Worm (Caenorhabditis elegans) whole organism, young adult: ENCODE measurements around the gene unc-6.

Source experiments
- B0019.2 ChIP-seq: fragments of 200-800 bp; sonication (Bioruptor generic); conservative IDR thresholded peaks from 2 replicates; pipeline ENCODE4 v1.3.6; 2022; ENCODE audit warnings: missing genetic modification reagents, missing genetic modification characterization, missing compliant biosample characterization
- F22D6.2 ChIP-seq: sonication (generic microtip); optimal IDR thresholded peaks from 2 replicates; lab custom pipeline; 2016; ENCODE audit warnings: mild to moderate bottlenecking, missing genetic modification characterization, missing compliant biosample characterization
- F23B12.7 ChIP-seq: sonication (generic microtip); optimal IDR thresholded peaks from 2 replicates; lab custom pipeline; 2017; ENCODE audit warnings: missing genetic modification characterization, mild to moderate bottlenecking, missing compliant biosample characterization, antibody characterized with exemption, moderate library complexity; ENCODE audit not compliant: insufficient read depth
- F52B5.7 ChIP-seq: sonication (generic microtip); optimal IDR thresholded peaks from 2 replicates; lab custom pipeline; 2016; ENCODE audit warnings: mild to moderate bottlenecking, missing genetic modification characterization, missing compliant biosample characterization
- F55B11.4 ChIP-seq: sonication (generic microtip); optimal IDR thresholded peaks from 2 replicates; lab custom pipeline; 2016; ENCODE audit warnings: missing compliant biosample characterization, missing genetic modification characterization, borderline replicate concordance; ENCODE audit not compliant: insufficient read depth
- Y53G8AR.9 ChIP-seq: fragments of 200-800 bp; sonication (Bioruptor generic); conservative IDR thresholded peaks from 2 replicates; pipeline ENCODE4 v1.3.6; 2022; ENCODE audit warnings: missing genetic modification reagents, missing genetic modification characterization, missing compliant biosample characterization
- Y95B8A.8 ChIP-seq: fragments of 200-800 bp; sonication (Bioruptor generic); IDR thresholded peaks from 2 replicates; pipeline ENCODE4 v1.3.6; 2022; ENCODE audit warnings: missing genetic modification reagents, missing genetic modification characterization, missing compliant biosample characterization
- akir-1 ChIP-seq: fragments of 200-800 bp; sonication (Bioruptor generic); optimal IDR thresholded peaks from 2 replicates; lab custom pipeline; 2018; ENCODE audit warnings: mild to moderate bottlenecking, missing genetic modification characterization, moderate library complexity, missing compliant biosample characterization
- aptf-2 ChIP-seq: fragments of 200-800 bp; sonication (Bioruptor generic); conservative IDR thresholded peaks from 2 replicates; pipeline ENCODE4 v1.3.6; 2022; ENCODE audit warnings: missing genetic modification reagents, missing genetic modification characterization, missing compliant biosample characterization
- atf-7 ChIP-seq: sonication (generic microtip); optimal IDR thresholded peaks from 2 replicates; lab custom pipeline; 2017; ENCODE audit warnings: mild to moderate bottlenecking, missing genetic modification characterization, missing compliant biosample characterization
- ccch-3 ChIP-seq: fragments of 200-800 bp; sonication (Bioruptor generic); optimal IDR thresholded peaks from 2 replicates; lab custom pipeline; 2018; ENCODE audit warnings: mild to moderate bottlenecking, missing genetic modification characterization, missing compliant biosample characterization
- cebp-1 ChIP-seq, 2 experiments: fragments of 200-800 bp in 1 of 2; sonication (Bioruptor generic) in 1 of 2; sonication (generic microtip) in 1 of 2; IDR thresholded peaks in 1 of 2; optimal IDR thresholded peaks in 1 of 2; 2 replicates each; pipeline versions ENCODE4 v1.3.6 to Lab custom; 2017 to 2022; ENCODE audit warnings: missing compliant biosample characterization in 2 of 2, missing genetic modification characterization in 2 of 2, mild to moderate bottlenecking in 1 of 2, missing genetic modification reagents in 1 of 2, moderate library complexity in 1 of 2
- ceh-27 ChIP-seq: fragments of 200-800 bp; sonication (Bioruptor generic); optimal IDR thresholded peaks from 2 replicates; lab custom pipeline; 2018; ENCODE audit warnings: mild to moderate bottlenecking, missing genetic modification characterization, moderate library complexity, missing compliant biosample characterization
- ceh-58 ChIP-seq: fragments of 200-800 bp; sonication (Bioruptor generic); IDR thresholded peaks from 2 replicates; pipeline ENCODE4 v1.3.6; 2022; ENCODE audit warnings: missing genetic modification characterization, missing compliant biosample characterization
- ceh-79 ChIP-seq: sonication (generic microtip); optimal IDR thresholded peaks from 2 replicates; lab custom pipeline; 2017; ENCODE audit warnings: mild to moderate bottlenecking, missing genetic modification characterization, missing compliant biosample characterization
- die-1 ChIP-seq: sonication (generic microtip); optimal IDR thresholded peaks from 2 replicates; lab custom pipeline; 2016; ENCODE audit warnings: missing genotype, mild to moderate bottlenecking, missing genetic modification characterization, missing compliant biosample characterization
- egrh-3 ChIP-seq: fragments of 200-800 bp; sonication (Bioruptor generic); IDR thresholded peaks from 2 replicates; pipeline ENCODE4 v1.3.6; 2022; ENCODE audit warnings: missing genetic modification reagents, missing genetic modification characterization, missing compliant biosample characterization
- ets-4 ChIP-seq: fragments of 200-800 bp; sonication (Bioruptor generic); optimal IDR thresholded peaks from 2 replicates; lab custom pipeline; 2018; ENCODE audit warnings: mild to moderate bottlenecking, missing genetic modification characterization, missing compliant biosample characterization
- him-1 ChIP-seq: sonication (generic microtip); optimal IDR thresholded peaks from 2 replicates; lab custom pipeline; 2016; ENCODE audit warnings: missing genotype, missing genetic modification reagents, missing genetic modification characterization, missing compliant biosample characterization
- hmg-20 ChIP-seq: fragments of 200-800 bp; sonication (Bioruptor generic); IDR thresholded peaks from 2 replicates; pipeline ENCODE4 v1.3.6; 2022; ENCODE audit warnings: missing genetic modification reagents, missing genetic modification characterization, missing compliant biosample characterization
- let-526 ChIP-seq: fragments of 200-800 bp; sonication (Bioruptor generic); IDR thresholded peaks from 2 replicates; pipeline ENCODE4 v1.3.6; 2022; ENCODE audit warnings: missing genetic modification reagents, missing genetic modification characterization, missing compliant biosample characterization
- let-607 ChIP-seq, 2 experiments: fragments of 200-800 bp in 1 of 2; sonication (Bioruptor generic) in 1 of 2; sonication (generic microtip) in 1 of 2; optimal IDR thresholded peaks; 2 replicates each; lab custom pipeline; 2016 to 2018; ENCODE audit warnings: mild to moderate bottlenecking in 2 of 2, missing compliant biosample characterization in 2 of 2, missing genetic modification characterization in 2 of 2, moderate library complexity in 2 of 2, missing genotype in 1 of 2
- lin-54 ChIP-seq: fragments of 200-800 bp; sonication (Bioruptor generic); optimal IDR thresholded peaks from 2 replicates; lab custom pipeline; 2018; ENCODE audit warnings: mild to moderate bottlenecking, missing genetic modification characterization, missing compliant biosample characterization
- lsl-1 ChIP-seq: fragments of 200-800 bp; sonication (Bioruptor generic); optimal IDR thresholded peaks from 2 replicates; lab custom pipeline; 2018; ENCODE audit warnings: mild to moderate bottlenecking, missing genetic modification characterization, moderate library complexity, missing compliant biosample characterization
- mcd-1 ChIP-seq: fragments of 200-800 bp; sonication (Bioruptor generic); IDR thresholded peaks from 2 replicates; pipeline ENCODE4 v1.3.6; 2022; ENCODE audit warnings: missing genetic modification reagents, missing genetic modification characterization, missing compliant biosample characterization
- mel-28 ChIP-seq: sonication (generic microtip); optimal IDR thresholded peaks from 2 replicates; lab custom pipeline; 2016; ENCODE audit warnings: borderline replicate concordance, mild to moderate bottlenecking, missing genetic modification characterization, missing compliant biosample characterization
- mes-4 ChIP-seq: sonication (generic microtip); optimal IDR thresholded peaks from 2 replicates; lab custom pipeline; 2016; ENCODE audit warnings: missing genotype, missing genetic modification characterization, missing compliant biosample characterization
- nfyb-1 ChIP-seq: fragments of 200-800 bp; sonication (Bioruptor generic); IDR thresholded peaks from 2 replicates; pipeline ENCODE4 v1.3.6; 2022; ENCODE audit warnings: missing genetic modification reagents, missing genetic modification characterization, missing compliant biosample characterization
- nhr-120 ChIP-seq: fragments of 200-800 bp; sonication (Bioruptor generic); IDR thresholded peaks from 2 replicates; pipeline ENCODE4 v1.3.6; 2022; ENCODE audit warnings: missing genetic modification characterization, missing compliant biosample characterization
- nhr-80 ChIP-seq: sonication (generic microtip); optimal IDR thresholded peaks from 2 replicates; lab custom pipeline; 2016; ENCODE audit warnings: missing genetic modification characterization, missing compliant biosample characterization
- pbrm-1 ChIP-seq: fragments of 200-800 bp; sonication (Bioruptor generic); IDR thresholded peaks from 2 replicates; pipeline ENCODE4 v1.3.6; 2022; ENCODE audit warnings: missing genetic modification reagents, missing genetic modification characterization, missing compliant biosample characterization
- repo-1 ChIP-seq: sonication (generic microtip); optimal IDR thresholded peaks from 2 replicates; lab custom pipeline; 2017; ENCODE audit warnings: mild to moderate bottlenecking, missing genetic modification characterization, missing compliant biosample characterization
- somi-1 ChIP-seq: fragments of 200-800 bp; sonication (Bioruptor generic); optimal IDR thresholded peaks from 2 replicates; lab custom pipeline; 2018; ENCODE audit warnings: mild to moderate bottlenecking, missing genetic modification characterization, missing compliant biosample characterization
- tbx-9 ChIP-seq: sonication (generic microtip); optimal IDR thresholded peaks from 2 replicates; lab custom pipeline; 2016; ENCODE audit warnings: borderline replicate concordance, missing genetic modification characterization, inconsistent platforms, missing compliant biosample characterization
- tlf-1 ChIP-seq: fragments of 200-800 bp; sonication (Bioruptor generic); optimal IDR thresholded peaks from 2 replicates; lab custom pipeline; 2018; ENCODE audit warnings: mild to moderate bottlenecking, missing genetic modification characterization, missing compliant biosample characterization
- xnd-1 ChIP-seq: sonication (generic microtip); optimal IDR thresholded peaks from 2 replicates; lab custom pipeline; 2016; ENCODE audit warnings: missing genotype, missing genetic modification reagents, missing genetic modification characterization, missing compliant biosample characterization
- zim-3 ChIP-seq: sonication (generic microtip); optimal IDR thresholded peaks from 2 replicates; lab custom pipeline; 2017; ENCODE audit warnings: mild to moderate bottlenecking, missing genetic modification characterization, moderate library complexity, missing compliant biosample characterization
- ztf-3 ChIP-seq: fragments of 200-800 bp; sonication (Bioruptor generic); optimal IDR thresholded peaks from 2 replicates; lab custom pipeline; 2018; ENCODE audit warnings: mild to moderate bottlenecking, missing genetic modification characterization, missing compliant biosample characterization

unc-6 gene

DNA sequence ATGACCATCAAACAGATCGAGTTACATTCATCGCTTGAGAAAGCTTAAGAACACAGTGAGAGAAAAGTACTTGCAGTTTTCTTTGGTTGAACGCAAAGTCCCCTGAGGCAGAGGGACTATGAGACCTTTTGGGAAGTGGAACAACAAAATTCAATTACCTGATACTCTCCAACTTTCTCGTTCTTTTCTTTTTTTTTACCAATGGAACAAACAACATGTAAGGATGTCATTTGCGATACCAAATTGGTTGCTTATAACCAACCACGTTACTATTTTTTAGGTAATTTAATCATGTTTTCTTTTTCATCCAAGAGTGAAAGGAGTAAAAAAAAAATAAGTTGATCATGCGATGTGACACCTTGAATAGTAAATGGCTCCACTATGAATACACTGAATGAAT, 32.7 kb upstream of the unc-6 start:
- TF ChIP-seq mes-4 (tag; lab: Kevin White, UChicago), result no peak
- TF ChIP-seq F22D6.2 (tag; lab: Kevin White, UChicago), result no peak
- TF ChIP-seq ets-4, result no peak
- no peak for TF ChIP-seq let-526 (GFP tag; lab: Robert Waterston, UW)
- TF ChIP-seq let-607 (tag; optimal IDR thresholded peaks at IDR 0.05; lab: Kevin White, UChicago), result no peak
- TF ChIP-seq egrh-3 (GFP tag; lab: Robert Waterston, UW), result no peak
- TF ChIP-seq atf-7 (tag; lab: Kevin White, UChicago), result no peak
- no peak for TF ChIP-seq him-1 (tag; lab: Kevin White, UChicago)
- no peak for TF ChIP-seq akir-1 (GFP tag; lab: Kevin White, UChicago)
- TF ChIP-seq tlf-1, result no peak
- no peak for TF ChIP-seq ccch-3 (GFP tag; lab: Kevin White, UChicago)
- TF ChIP-seq ztf-3, result no peak
- TF ChIP-seq xnd-1, result no peak
- TF ChIP-seq lsl-1 (GFP tag; lab: Kevin White, UChicago), result no peak
- no peak for TF ChIP-seq lin-54 (GFP tag; lab: Kevin White, UChicago)

DNA sequence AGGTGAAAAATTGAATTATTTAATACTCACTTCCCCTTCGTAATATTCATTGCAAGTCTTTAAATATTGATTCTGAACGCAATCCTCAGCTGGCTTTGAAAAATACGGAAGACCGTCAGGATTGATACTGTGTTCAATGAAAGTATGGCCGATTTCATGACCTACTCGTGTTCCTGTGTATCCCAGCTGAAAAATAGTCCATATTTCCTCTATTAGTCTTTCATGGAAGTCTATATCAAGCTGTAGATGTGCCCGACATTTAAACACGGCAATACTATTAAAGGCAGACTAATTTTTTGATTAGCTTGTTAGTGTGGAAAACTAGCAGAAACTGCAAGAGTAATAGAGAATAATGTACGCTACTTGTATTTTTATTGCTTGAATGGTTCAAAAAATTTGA, 27.9 kb upstream of the unc-6 start:
- TF ChIP-seq ceh-79 (tag; lab: Kevin White, UChicago) (no peak), mcd-1 (no peak), aptf-2 (GFP tag; lab: Robert Waterston, UW) (no peak), Y95B8A.8 (GFP tag; lab: Robert Waterston, UW) (no peak), Y53G8AR.9 (GFP tag; lab: Robert Waterston, UW) (no peak), nhr-120 (no peak), ceh-58 (GFP tag; lab: Robert Waterston, UW) (no peak), cebp-1 (GFP tag; IDR thresholded peaks at IDR 0.05; lab: Robert Waterston, UW) (no peak), cebp-1 (tag; optimal IDR thresholded peaks at IDR 0.05; lab: Kevin White, UChicago) (no peak), nhr-80 (tag; lab: Kevin White, UChicago) (no peak), tbx-9 (tag; lab: Kevin White, UChicago) (no peak)
- TF ChIP-seq, all 124 proteins: peak for 0

DNA sequence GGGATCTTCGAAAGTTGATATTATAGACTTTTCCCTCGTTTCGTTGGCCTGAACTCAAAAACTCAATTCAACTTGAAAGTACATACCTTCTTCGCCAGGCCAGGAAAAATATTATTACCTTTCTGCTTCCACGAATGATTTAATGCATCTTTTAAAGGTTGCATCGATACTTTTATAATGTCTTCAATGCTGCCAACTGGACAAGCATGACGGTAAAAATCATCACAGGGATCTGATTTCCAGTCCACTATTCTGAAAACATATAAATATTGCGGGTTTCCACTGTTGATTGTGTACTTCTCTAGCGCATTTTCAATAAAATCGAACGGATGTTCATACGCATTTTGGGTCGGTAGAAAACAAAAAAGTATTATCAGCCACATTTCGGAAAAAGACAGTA, 26.4 kb upstream of the unc-6 start, which contains the start of gene nep-4:
Gene nep-4 (minus strand): TSS at position 393 of the 400 bp plus-strand sequence.
- no peak for TF ChIP-seq F55B11.4
- no peak for TF ChIP-seq somi-1
- no peak for TF ChIP-seq him-1 (tag; lab: Kevin White, UChicago)
- TF ChIP-seq nfyb-1 (GFP tag; lab: Robert Waterston, UW), result no peak
- TF ChIP-seq zim-3, result no peak
- TF ChIP-seq hmg-20 (GFP tag; lab: Robert Waterston, UW), result no peak
- no peak for TF ChIP-seq xnd-1
- no peak for TF ChIP-seq repo-1
- TF ChIP-seq pbrm-1 (GFP tag; lab: Robert Waterston, UW), result no peak
- TF ChIP-seq B0019.2, result no peak

DNA sequence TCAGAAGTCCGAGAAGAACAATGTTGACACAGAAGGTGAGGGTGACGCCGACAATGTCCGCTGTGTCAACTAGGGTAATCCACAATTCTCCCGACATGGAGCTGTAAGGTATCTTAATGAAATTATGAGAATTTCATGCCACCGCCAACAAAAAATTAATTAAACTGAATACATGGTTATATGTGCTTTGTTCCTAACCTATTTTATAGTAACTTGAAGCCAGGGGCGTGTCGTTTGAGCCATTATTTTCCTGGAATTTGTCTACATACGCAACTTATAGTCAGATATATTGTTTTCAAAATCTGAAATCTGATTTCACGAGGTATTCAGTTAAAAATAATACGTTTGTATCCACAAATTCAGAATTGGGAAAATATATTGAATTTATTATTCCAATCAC, 23.6 kb upstream of the unc-6 start, which contains the start of gene odr-10:
Gene odr-10 (minus strand): TSS at position 101 of the 400 bp plus-strand sequence.
- no peak for TF ChIP-seq xnd-1
- TF ChIP-seq B0019.2, result no peak
- no peak for TF ChIP-seq ceh-27
- TF ChIP-seq F55B11.4, result no peak
- TF ChIP-seq die-1 (tag; lab: Kevin White, UChicago), result no peak
- no peak for TF ChIP-seq mel-28 (tag; lab: Kevin White, UChicago)
- TF ChIP-seq F23B12.7 (tag; lab: Kevin White, UChicago), result no peak
- TF ChIP-seq mes-4 (tag; lab: Kevin White, UChicago), result no peak
- no peak for TF ChIP-seq F52B5.7 (tag; lab: Kevin White, UChicago)
